Fruit fly (Drosophila melanogaster) whole organism: Measurements from ENCODE around the gene rg.

Experiments
- CG8478 ChIP-seq: fragments of >200 bp; optimal IDR thresholded peaks from 2 replicates; lab custom pipeline; 2018; ENCODE audit warnings: inconsistent platforms
- Dll ChIP-seq: fragments of >200 bp; optimal IDR thresholded peaks from 2 replicates; lab custom pipeline; 2017
- pan ChIP-seq: fragments of >200 bp; optimal IDR thresholded peaks from 2 replicates; lab custom pipeline; 2017
- psq ChIP-seq: fragments of >200 bp; optimal IDR thresholded peaks from 2 replicates; lab custom pipeline; 2017
- usp ChIP-seq: fragments of >200 bp; optimal IDR thresholded peaks from 2 replicates; lab custom pipeline; 2017; ENCODE audit warnings: missing biosample characterization, missing genetic modification characterization, mixed read lengths

dm6 chrX:5056076-5056475, 29.5 kb upstream of the rg start:
- TF ChIP-seq Dll (lab: Kevin White, UChicago), result no peak
- no peak for TF ChIP-seq psq
- no peak for TF ChIP-seq usp (GFP tag; lab: Kevin White, UChicago)
- no peak for TF ChIP-seq pan (lab: Kevin White, UChicago)
- no peak for TF ChIP-seq CG8478 (lab: Kevin White, UChicago)
